Worm (Caenorhabditis elegans) whole organism, dauer: ENCODE results near the gene C13A2.5.

Source experiments
- unc-62 ChIP-seq: sonication (generic microtip); optimal IDR thresholded peaks from 2 replicates; lab custom pipeline; 2017; ENCODE audit warnings: missing biosample characterization, missing genetic modification reagents, missing genetic modification characterization

C13A2.5 gene

DNA sequence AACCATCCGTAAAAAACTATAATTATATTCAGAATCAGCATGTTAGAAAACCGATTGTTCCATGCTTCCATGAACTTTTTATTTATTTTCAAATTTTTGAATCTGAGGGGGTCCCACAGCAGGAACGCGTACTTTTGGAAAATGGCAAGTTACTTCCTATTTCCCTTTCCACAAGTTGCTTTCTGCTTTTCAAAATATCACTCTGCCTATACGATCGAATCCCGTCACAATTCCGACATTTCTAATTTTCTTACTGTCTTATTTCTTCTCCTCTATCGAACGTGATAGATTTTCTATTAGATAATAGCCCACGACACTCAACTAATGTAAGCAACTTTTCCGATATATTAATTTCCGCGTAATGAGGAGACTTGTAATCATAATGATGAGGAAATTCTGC lies at the start of gene C13A2.5:
C13A2.5 (plus strand) TSS at position 301 of the 400 bp plus-strand sequence.
- no peak for TF ChIP-seq unc-62 (GFP tag; lab: Kevin White, UChicago)

- no peak for TF ChIP-seq unc-62 (GFP tag; lab: Kevin White, UChicago)
Observed at ce11 chrV:7225894-7226293, 49.7 kb upstream of the C13A2.5 start.

- no peak for TF ChIP-seq unc-62 (GFP tag; lab: Kevin White, UChicago)
Observed at ce11 chrV:7230847-7231246, 44.7 kb upstream of the C13A2.5 start, which contains the start of the genes gei-6 and krr-1. gei-6 (minus strand) TSS chrV:7230848. krr-1 (plus strand) TSS chrV:7231190.

- no peak for TF ChIP-seq unc-62 (GFP tag; lab: Kevin White, UChicago)
Observed at ce11 chrV:7231524-7231923, 44.1 kb upstream of the C13A2.5 start.

- TF ChIP-seq unc-62 (GFP tag; lab: Kevin White, UChicago) = no peak
Observed at ce11 chrV:7234726-7235125, 40.9 kb upstream of the C13A2.5 start, which contains the start of gene C05C8.5. C05C8.5 (minus strand) TSS chrV:7234826.

DNA sequence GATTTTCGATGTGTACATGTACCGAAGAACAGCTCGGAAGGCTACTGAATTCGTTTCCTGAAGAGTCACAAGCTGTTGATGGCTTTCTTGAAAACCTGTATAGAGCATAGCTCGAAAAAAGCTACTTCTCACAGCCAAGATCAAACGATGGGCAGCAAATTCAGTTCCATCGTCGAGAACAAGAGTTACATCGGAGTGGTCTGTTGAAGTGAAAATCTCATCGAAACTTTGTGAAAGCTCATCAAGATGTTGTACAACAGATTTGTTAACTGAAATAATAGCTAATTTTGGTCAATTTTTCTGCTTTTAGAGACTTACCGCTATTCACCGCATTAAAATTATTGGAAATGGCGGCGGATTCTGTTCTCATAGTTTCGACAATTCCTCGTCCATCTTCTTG lies 38.9 kb upstream of the C13A2.5 start:
- no peak for TF ChIP-seq unc-62 (GFP tag; lab: Kevin White, UChicago)

ce11 chrV:7237094-7237132 lies 38.7 kb upstream of the C13A2.5 start, which contains the start of gene hpo-9:
hpo-9 (minus strand) TSS chrV:7237130.
- no peak for TF ChIP-seq unc-62 (GFP tag; lab: Kevin White, UChicago)

ce11 chrV:7237133-7237532 lies 38.5 kb upstream of the C13A2.5 start, which contains the start of gene hyls-1:
hyls-1 (plus strand) TSS chrV:7237381.
- TF ChIP-seq unc-62 (GFP tag; lab: Kevin White, UChicago) = no peak

DNA sequence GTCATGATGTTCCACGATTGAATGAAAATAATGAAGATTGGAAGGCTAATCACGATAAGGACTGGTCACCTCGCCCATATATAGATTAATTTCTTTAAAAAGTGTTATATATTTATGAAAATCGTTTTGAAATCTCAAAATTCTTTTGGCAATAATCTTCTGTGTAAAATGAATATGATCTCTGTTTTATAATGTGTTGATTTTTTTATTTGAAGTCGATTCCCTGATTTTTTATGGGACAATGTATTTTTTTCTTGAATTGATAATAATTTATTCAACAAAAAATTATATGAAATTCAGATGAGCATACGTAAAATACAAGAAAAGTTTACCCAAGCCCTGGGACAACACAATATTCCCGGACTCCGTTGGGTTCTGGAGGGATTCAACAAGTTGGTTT lies 36.1 kb upstream of the C13A2.5 start, which contains the start of gene C05C8.1:
C05C8.1 (plus strand) TSS at position 301 of the 400 bp plus-strand sequence.
- TF ChIP-seq unc-62 (GFP tag; lab: Kevin White, UChicago) = no peak

- TF ChIP-seq unc-62 (GFP tag; lab: Kevin White, UChicago) = no peak
Observed at ce11 chrV:7246951-7247350, 28.6 kb upstream of the C13A2.5 start, which contains the start of gene C05C8.7. C05C8.7 (minus strand) TSS chrV:7247050.

DNA sequence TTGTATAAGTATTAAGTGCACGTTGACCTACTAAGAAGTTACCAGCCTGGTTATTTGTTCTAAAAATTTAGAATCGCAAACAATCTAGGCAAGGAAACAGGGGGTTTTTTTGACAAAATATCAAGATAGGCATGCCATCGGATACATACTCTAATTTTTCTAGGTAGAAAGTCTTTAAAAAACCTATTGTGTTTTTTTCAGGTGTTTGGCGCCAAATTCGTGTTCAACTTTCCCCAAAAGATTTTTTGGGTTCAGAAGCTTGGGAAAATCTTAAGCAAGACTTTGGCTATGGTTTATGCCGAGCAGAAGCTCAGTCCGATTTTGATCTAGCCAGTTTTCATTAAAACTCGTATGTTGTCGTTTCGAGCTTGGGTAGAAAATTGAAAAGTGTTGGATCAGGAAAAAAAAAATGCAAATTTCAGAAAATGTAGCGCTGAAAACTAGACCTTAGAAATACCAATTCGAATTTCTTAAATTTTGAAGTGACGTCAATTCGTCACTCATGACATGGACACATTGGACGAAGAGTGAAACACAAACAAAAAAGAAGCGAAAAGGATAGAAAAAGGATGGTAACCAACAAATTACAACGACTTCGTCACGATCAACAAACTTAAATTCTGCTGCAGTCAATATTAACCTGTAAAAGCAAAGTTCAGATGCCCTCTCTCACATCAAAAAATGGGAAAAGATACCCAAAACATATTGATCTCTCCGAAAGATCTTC lies 27.2 kb upstream of the C13A2.5 start:
- TF ChIP-seq unc-62 (GFP tag; lab: Kevin White, UChicago) = no peak

ce11 chrV:7255095-7255494 lies 20.5 kb upstream of the C13A2.5 start, which contains the start of gene C05C8.8:
C05C8.8 (minus strand) TSS chrV:7255195.
- no peak for TF ChIP-seq unc-62 (GFP tag; lab: Kevin White, UChicago)

DNA sequence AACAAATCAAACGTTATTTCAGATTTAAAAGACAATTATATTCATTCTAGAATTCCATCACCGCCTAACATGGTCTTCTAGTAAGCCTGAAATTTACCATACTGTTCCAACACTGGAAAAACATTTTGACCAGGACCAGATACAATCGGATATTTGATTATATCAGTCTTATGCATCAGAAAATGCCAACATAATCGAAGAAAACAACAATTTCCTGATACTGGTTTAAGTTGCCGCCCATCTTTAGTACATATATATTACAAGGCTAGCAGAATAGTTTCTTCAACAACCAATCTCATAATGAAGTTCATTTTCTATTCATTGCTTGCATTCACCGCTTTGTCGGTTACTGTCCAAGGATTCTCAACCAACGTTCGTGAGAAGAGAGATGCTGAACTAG lies 16.6 kb upstream of the C13A2.5 start, which contains the start of gene C13A2.12:
C13A2.12 (plus strand) TSS at position 301 of the 400 bp plus-strand sequence.
- TF ChIP-seq unc-62 (GFP tag; lab: Kevin White, UChicago) = no peak

DNA sequence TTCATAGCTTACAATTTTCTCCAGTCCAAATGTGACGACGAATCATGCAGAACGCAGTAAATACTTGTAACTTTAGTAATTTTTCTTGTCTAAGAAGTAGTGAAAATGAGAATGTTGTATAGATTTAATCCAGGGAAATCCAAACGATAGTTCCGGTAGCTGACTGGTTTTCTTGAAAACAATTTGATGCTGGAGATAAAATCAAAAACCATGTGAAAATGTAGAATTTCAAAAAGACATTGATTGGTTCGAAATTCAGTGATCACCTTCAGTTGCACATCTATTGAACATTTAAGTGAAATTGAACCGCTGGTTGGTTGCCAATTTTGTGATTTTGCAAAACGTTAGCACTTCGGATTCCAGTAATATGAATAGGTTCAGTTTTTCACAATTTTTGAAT lies 11.5 kb upstream of the C13A2.5 start, which contains the start of gene C13A2.9:
C13A2.9 (minus strand) TSS at position 101 of the 400 bp plus-strand sequence.
- TF ChIP-seq unc-62 (GFP tag; lab: Kevin White, UChicago) = no peak

- TF ChIP-seq unc-62 (GFP tag; lab: Kevin White, UChicago) = no peak
Observed at ce11 chrV:7266021-7266420, 9.6 kb upstream of the C13A2.5 start, which contains the start of gene C13A2.7. C13A2.7 (plus strand) TSS chrV:7266321.

DNA sequence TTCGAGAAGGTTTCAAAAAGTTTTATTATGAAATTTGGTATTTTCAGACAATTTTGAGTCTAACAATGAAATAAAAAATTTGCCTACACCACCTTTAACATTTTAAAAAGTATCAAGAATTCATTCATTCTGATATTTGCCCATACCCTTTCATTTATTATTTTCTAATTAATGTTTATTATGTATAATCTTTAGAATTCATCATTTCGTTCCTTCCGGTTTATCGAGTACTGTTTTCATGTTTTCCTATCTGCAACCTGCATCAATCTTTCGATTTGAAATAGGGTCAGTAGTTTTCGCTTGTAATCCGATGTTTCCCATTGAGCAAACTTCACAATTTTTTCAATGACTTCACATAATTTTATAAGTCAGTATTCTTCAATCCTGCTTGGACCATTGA lies 6.2 kb upstream of the C13A2.5 start, which contains the start of gene C13A2.6:
C13A2.6 (plus strand) TSS at position 301 of the 400 bp plus-strand sequence.
- TF ChIP-seq unc-62 (GFP tag; lab: Kevin White, UChicago) = no peak

- no peak for TF ChIP-seq unc-62 (GFP tag; lab: Kevin White, UChicago)
Observed at ce11 chrV:7274992-7275391, 599 bp upstream of the C13A2.5 start, which contains the start of gene C13A2.10. C13A2.10 (minus strand) TSS chrV:7275092.
